Worm (Caenorhabditis elegans): Measurements from ENCODE around the gene C25H3.14.
A peak's percentile ranks its signal among the peaks of the same experiment; 100 is the strongest.

The C25H3.14 gene

ce11 chrII:5714807-5715206 lies 19.9 kb downstream of the C25H3.14 start, which contains the start of the genes tiar-1 and lelo-4 (continued):
- TF ChIP-seq egl-27 (tag; optimal IDR thresholded peaks at IDR 0.05) (no peak), mml-1 (tag; optimal IDR thresholded peaks at IDR 0.05) (no peak), mdl-1 (tag; optimal IDR thresholded peaks at IDR 0.05) (no peak), nhr-25 (tag; optimal IDR thresholded peaks at IDR 0.05) (peak; percentile 76), elt-2 (tag; optimal IDR thresholded peaks at IDR 0.05) (peak; percentile 76), R02D3.7 (tag; optimal IDR thresholded peaks at IDR 0.05) (no peak), skn-1 (tag; optimal IDR thresholded peaks at IDR 0.05) (peak; percentile 12), nhr-12 (tag; optimal IDR thresholded peaks at IDR 0.05) (no peak), elt-3 (tag; optimal IDR thresholded peaks at IDR 0.05) (no peak), pha-4 (tag; optimal IDR thresholded peaks at IDR 0.05) (peak; percentile 78)

- TF ChIP-seq egl-27 (tag; optimal IDR thresholded peaks at IDR 0.05) (no peak), zag-1 (tag; optimal IDR thresholded peaks at IDR 0.05) (no peak), nhr-25 (tag; optimal IDR thresholded peaks at IDR 0.05) (no peak), mdl-1 (tag; optimal IDR thresholded peaks at IDR 0.05) (no peak), nhr-67 (tag; optimal IDR thresholded peaks at IDR 0.05) (no peak)
Measured at ce11 chrII:5715745-5716357, 21.0 kb downstream of the C25H3.14 start, which contains the start of the genes C18A3.10 and C18A3.3. C18A3.10 (minus strand) TSS chrII:5715845. C18A3.3 (plus strand) TSS chrII:5716307.

- TF ChIP-seq ceh-16 (tag; optimal IDR thresholded peaks at IDR 0.05) (no peak), jun-1 (tag; optimal IDR thresholded peaks at IDR 0.05) (no peak), elt-3 (tag; optimal IDR thresholded peaks at IDR 0.05) (no peak), ztf-11 (tag; optimal IDR thresholded peaks at IDR 0.05) (no peak), unc-39 (tag; optimal IDR thresholded peaks at IDR 0.05) (no peak), nhr-237 (tag; optimal IDR thresholded peaks at IDR 0.05) (no peak)
Measured at ce11 chrII:5717831-5718230, 22.9 kb downstream of the C25H3.14 start, which contains the start of gene zipt-3. zipt-3 (plus strand) TSS chrII:5718131.

DNA sequence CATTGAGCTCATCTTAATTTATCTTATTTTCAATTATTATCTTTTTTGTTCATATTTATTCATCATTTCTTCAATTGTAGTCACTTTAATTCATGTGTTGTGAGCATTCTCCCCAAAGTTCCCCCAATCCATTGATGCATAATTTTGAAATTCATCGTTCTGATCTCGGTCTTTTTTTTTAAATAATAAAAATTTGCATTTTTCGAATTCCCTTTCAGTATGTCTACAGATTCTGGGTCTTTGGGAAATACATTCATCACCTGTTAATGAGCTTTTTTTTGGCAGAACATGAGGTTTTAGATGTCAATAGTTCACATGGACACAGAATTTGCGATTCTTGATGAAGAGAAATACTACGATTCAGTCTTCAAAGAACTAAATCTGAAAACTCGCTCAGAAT lies 24.9 kb downstream of the C25H3.14 start, which contains the start of gene damt-1:
damt-1 (plus strand) TSS at position 301 of the 400 bp plus-strand sequence.
- no peak for TF ChIP-seq fkh-10 (GFP tag; optimal IDR thresholded peaks at IDR 0.05)
- TF ChIP-seq nhr-28 (tag; optimal IDR thresholded peaks at IDR 0.05): no peak
- TF ChIP-seq egl-27 (tag; optimal IDR thresholded peaks at IDR 0.05): no peak
- TF ChIP-seq nhr-11 (tag; optimal IDR thresholded peaks at IDR 0.05): no peak
- no peak for TF ChIP-seq nhr-23 (tag; optimal IDR thresholded peaks at IDR 0.05)

- TF ChIP-seq elt-2 (tag; optimal IDR thresholded peaks at IDR 0.05) (no peak), ceh-28 (tag; optimal IDR thresholded peaks at IDR 0.05) (no peak), mml-1 (tag; optimal IDR thresholded peaks at IDR 0.05) (no peak), nfya-1 (tag; optimal IDR thresholded peaks at IDR 0.05; ENCODE audit: insufficient read depth) (peak; percentile 80), lin-15B (tag; optimal IDR thresholded peaks at IDR 0.05) (peak; percentile 71), lin-39 (tag; optimal IDR thresholded peaks at IDR 0.05) (peak; percentile 94), aly-2 (tag; optimal IDR thresholded peaks at IDR 0.05) (no peak), nhr-43 (tag; optimal IDR thresholded peaks at IDR 0.05; ENCODE audit: poor library complexity, severe bottlenecking) (no peak), zag-1 (tag; optimal IDR thresholded peaks at IDR 0.05) (peak; percentile 46), lsy-12 (tag; optimal IDR thresholded peaks at IDR 0.05) (no peak), fkh-10 (GFP tag; optimal IDR thresholded peaks at IDR 0.05) (peak; percentile 89), ztf-11 (tag; optimal IDR thresholded peaks at IDR 0.05) (no peak), ama-1 (optimal IDR thresholded peaks at IDR 0.05) (no peak), hmg-11 (tag; optimal IDR thresholded peaks at IDR 0.05) (peak; percentile 66), nhr-11 (tag; optimal IDR thresholded peaks at IDR 0.05) (peak; percentile 6), mdl-1 (tag; optimal IDR thresholded peaks at IDR 0.05) (no peak), sea-2 (GFP tag; optimal IDR thresholded peaks at IDR 0.05) (no peak), nhr-23 (tag; optimal IDR thresholded peaks at IDR 0.05) (no peak), fkh-2 (tag; optimal IDR thresholded peaks at IDR 0.05) (no peak), tbx-2 (tag; optimal IDR thresholded peaks at IDR 0.05) (peak; percentile 42), daf-12 (tag; optimal IDR thresholded peaks at IDR 0.05) (no peak), unc-39 (tag; optimal IDR thresholded peaks at IDR 0.05) (no peak), ztf-4 (tag; optimal IDR thresholded peaks at IDR 0.05) (no peak), snpc-4 (tag; optimal IDR thresholded peaks at IDR 0.05) (peak; percentile 73)
Measured at ce11 chrII:5725094-5725493, 30.2 kb downstream of the C25H3.14 start.
